Fruit fly (Drosophila melanogaster) whole organism, embryonic: ENCODE data around the gene Bap111.
A peak's percentile ranks its signal among the peaks of the same experiment; 100 is the strongest.

Experiments used
- B-H2 ChIP-seq: fragments of 200-800 bp; sonication (Bioruptor generic); optimal IDR thresholded peaks from 2 replicates; lab custom pipeline; 2018; ENCODE audit warnings: missing biosample characterization, mild to moderate bottlenecking, missing genetic modification characterization
- Bteb2 ChIP-seq: fragments of 200-800 bp; sonication (Bioruptor generic); optimal IDR thresholded peaks from 2 replicates; lab custom pipeline; 2016; ENCODE audit warnings: missing biosample characterization, missing genetic modification characterization
- CG10209 ChIP-seq: fragments of 200-800 bp; sonication (Bioruptor generic); optimal IDR thresholded peaks from 3 replicates; lab custom pipeline; 2017; ENCODE audit warnings: missing biosample characterization, mild to moderate bottlenecking, missing genetic modification characterization, missing genetic modification reagents
- CG10462 ChIP-seq: fragments of 200-800 bp; sonication (Bioruptor generic); optimal IDR thresholded peaks from 2 replicates; lab custom pipeline; 2016; ENCODE audit warnings: missing biosample characterization, missing genetic modification characterization
- CG11695 ChIP-seq: fragments of 200-800 bp; sonication (Bioruptor generic); IDR thresholded peaks from 3 replicates; pipeline ENCODE4 v1.3.6; 2022; ENCODE audit warnings: missing biosample characterization, missing genetic modification characterization
- CG12299 ChIP-seq: fragments of 200-800 bp; sonication (Bioruptor generic); optimal IDR thresholded peaks from 2 replicates; lab custom pipeline; 2018; ENCODE audit warnings: missing biosample characterization, mild to moderate bottlenecking, missing genetic modification characterization
- CG1233 ChIP-seq: fragments of 200-800 bp; sonication (Bioruptor generic); optimal IDR thresholded peaks from 4 replicates; lab custom pipeline; 2018; ENCODE audit warnings: missing biosample characterization, mild to moderate bottlenecking, missing genetic modification characterization
- CG14014 ChIP-seq: fragments of 200-800 bp; sonication (Bioruptor generic); IDR thresholded peaks from 2 replicates; pipeline ENCODE4 v1.3.6; 2022; ENCODE audit warnings: missing biosample characterization, missing genetic modification characterization
- CG14710 ChIP-seq: fragments of 200-800 bp; sonication (Bioruptor generic); optimal IDR thresholded peaks from 3 replicates; lab custom pipeline; 2019; ENCODE audit warnings: missing biosample characterization, mild to moderate bottlenecking, missing genetic modification characterization, moderate library complexity
- CG15696 ChIP-seq: fragments of 200-800 bp; sonication (Bioruptor generic); optimal IDR thresholded peaks from 2 replicates; lab custom pipeline; 2019; ENCODE audit warnings: missing biosample characterization, mild to moderate bottlenecking, missing genetic modification characterization, moderate library complexity
- CG16779 ChIP-seq: fragments of 200-800 bp; sonication (Bioruptor generic); IDR thresholded peaks from 2 replicates; pipeline ENCODE4 v1.3.6; 2022; ENCODE audit warnings: missing biosample characterization, missing genetic modification characterization
- CG1792 ChIP-seq: fragments of 200-800 bp; sonication (Bioruptor generic); optimal IDR thresholded peaks from 2 replicates; lab custom pipeline; 2016; ENCODE audit warnings: missing biosample characterization, missing genetic modification characterization
- CG1832 ChIP-seq: fragments of 200-800 bp; sonication (Bioruptor generic); optimal IDR thresholded peaks from 2 replicates; lab custom pipeline; 2017; ENCODE audit warnings: missing biosample characterization, mild to moderate bottlenecking, missing genetic modification characterization, inconsistent platforms
- CG2678 ChIP-seq: fragments of 200-800 bp; sonication (Bioruptor generic); optimal IDR thresholded peaks from 3 replicates; lab custom pipeline; 2019; ENCODE audit warnings: missing biosample characterization, mild to moderate bottlenecking, missing genetic modification characterization, moderate library complexity
- CG31365 ChIP-seq: fragments of 200-800 bp; sonication (Bioruptor generic); optimal IDR thresholded peaks from 2 replicates; lab custom pipeline; 2018; ENCODE audit warnings: missing biosample characterization, mild to moderate bottlenecking, missing genetic modification characterization
- CG32772 ChIP-seq: fragments of 200-800 bp; sonication (Bioruptor generic); IDR thresholded peaks from 2 replicates; pipeline ENCODE4 v1.3.6; 2022; ENCODE audit warnings: missing biosample characterization, missing genetic modification characterization
- CG34224 ChIP-seq: fragments of 200-800 bp; sonication (Bioruptor generic); IDR thresholded peaks from 3 replicates; pipeline ENCODE4 v1.3.6; 2022; ENCODE audit warnings: missing biosample characterization, missing genetic modification characterization; ENCODE audit not compliant: partially characterized antibody
- CG3847 ChIP-seq: fragments of 200-800 bp; sonication (Bioruptor generic); IDR thresholded peaks from 2 replicates; pipeline ENCODE4 v1.3.6; 2022; ENCODE audit warnings: missing biosample characterization, missing genetic modification characterization
- CG42726 ChIP-seq: fragments of 200-800 bp; sonication (Bioruptor generic); IDR thresholded peaks from 2 replicates; pipeline ENCODE4 v1.3.6; 2022; ENCODE audit warnings: missing biosample characterization, missing genetic modification characterization; ENCODE audit not compliant: partially characterized antibody
- CG4707 ChIP-seq: fragments of 200-800 bp; sonication (Bioruptor generic); optimal IDR thresholded peaks from 2 replicates; lab custom pipeline; 2018; ENCODE audit warnings: missing biosample characterization, mild to moderate bottlenecking, missing genetic modification characterization, moderate library complexity
- CG6813 ChIP-seq: fragments of 200-800 bp; sonication (Bioruptor generic); optimal IDR thresholded peaks from 2 replicates; lab custom pipeline; 2017; ENCODE audit warnings: missing biosample characterization, missing genetic modification characterization, mild to moderate bottlenecking, moderate library complexity, missing genetic modification reagents
- CG7987 ChIP-seq: fragments of 200-800 bp; sonication (Bioruptor generic); optimal IDR thresholded peaks from 2 replicates; lab custom pipeline; 2018; ENCODE audit warnings: missing biosample characterization, mild to moderate bottlenecking, missing genetic modification characterization, moderate library complexity
- Fer1 ChIP-seq: fragments of 200-800 bp; sonication (Bioruptor generic); optimal IDR thresholded peaks from 2 replicates; lab custom pipeline; 2017; ENCODE audit warnings: missing biosample characterization, mild to moderate bottlenecking, missing genetic modification characterization
- H15 ChIP-seq: fragments of 200-800 bp; sonication (Bioruptor generic); IDR thresholded peaks from 3 replicates; pipeline ENCODE4 v1.3.6; 2022; ENCODE audit warnings: missing biosample characterization, missing genetic modification characterization
- HLH54F ChIP-seq: fragments of 200-800 bp; sonication (Bioruptor generic); optimal IDR thresholded peaks from 3 replicates; lab custom pipeline; 2016; ENCODE audit warnings: missing biosample characterization, missing genetic modification characterization
- Hey ChIP-seq: fragments of 200-800 bp; sonication (Bioruptor generic); optimal IDR thresholded peaks from 3 replicates; lab custom pipeline; 2018; ENCODE audit warnings: missing biosample characterization, mild to moderate bottlenecking, missing genetic modification characterization
- MBD-R2 ChIP-seq: fragments of 200-800 bp; sonication (Bioruptor generic); IDR thresholded peaks from 2 replicates; pipeline ENCODE4 v1.3.6; 2022; ENCODE audit warnings: missing biosample characterization, missing genetic modification characterization
- Mrtf ChIP-seq: fragments of 200-800 bp; sonication (Bioruptor generic); IDR thresholded peaks from 3 replicates; pipeline ENCODE4 v1.3.6; 2022; ENCODE audit warnings: missing biosample characterization, missing genetic modification characterization
- Poxn ChIP-seq: fragments of 200-800 bp; sonication (Bioruptor generic); IDR thresholded peaks from 2 replicates; pipeline ENCODE4 v1.3.6; 2022; ENCODE audit warnings: missing biosample characterization, missing genetic modification characterization
- YL-1 ChIP-seq: fragments of 200-800 bp; sonication (Bioruptor generic); optimal IDR thresholded peaks from 3 replicates; lab custom pipeline; 2017; ENCODE audit warnings: missing biosample characterization, mild to moderate bottlenecking, missing genetic modification characterization
- amos ChIP-seq: fragments of 200-800 bp; sonication (Bioruptor generic); IDR thresholded peaks from 2 replicates; pipeline ENCODE4 v1.3.6; 2022; ENCODE audit warnings: missing biosample characterization, missing genetic modification characterization; ENCODE audit not compliant: partially characterized antibody
- chm ChIP-seq: fragments of 200-800 bp; sonication (Bioruptor generic); IDR thresholded peaks from 2 replicates; pipeline ENCODE4 v1.3.6; 2022; ENCODE audit warnings: missing biosample characterization, missing genetic modification characterization
- ewg ChIP-seq: fragments of 200-800 bp; sonication (Bioruptor generic); optimal IDR thresholded peaks from 3 replicates; lab custom pipeline; 2017; ENCODE audit warnings: mild to moderate bottlenecking, missing biosample characterization, missing genetic modification reagents, missing genetic modification characterization
- fd64A ChIP-seq: fragments of 200-800 bp; sonication (Bioruptor generic); optimal IDR thresholded peaks from 3 replicates; lab custom pipeline; 2018; ENCODE audit warnings: missing biosample characterization, mild to moderate bottlenecking, missing genetic modification characterization
- gt ChIP-seq: fragments of 200-800 bp; sonication (Bioruptor generic); IDR thresholded peaks from 2 replicates; pipeline ENCODE4 v1.3.6; 2022; ENCODE audit warnings: missing biosample characterization, missing genetic modification characterization
- ham ChIP-seq: fragments of 200-800 bp; sonication (Bioruptor generic); IDR thresholded peaks from 2 replicates; pipeline ENCODE4 v1.3.6; 2022; ENCODE audit warnings: missing biosample characterization, missing genetic modification characterization
- hb ChIP-seq: fragments of 200-800 bp; sonication (Bioruptor generic); IDR thresholded peaks from 3 replicates; pipeline ENCODE4 v1.3.6; 2022; ENCODE audit warnings: missing biosample characterization, missing genetic modification characterization; ENCODE audit not compliant: partially characterized antibody
- ind ChIP-seq: fragments of 200-800 bp; sonication (Bioruptor generic); optimal IDR thresholded peaks from 3 replicates; lab custom pipeline; 2016; ENCODE audit warnings: missing biosample characterization, missing genetic modification characterization
- lmd ChIP-seq: fragments of 200-800 bp; sonication (Bioruptor generic); IDR thresholded peaks from 2 replicates; pipeline ENCODE4 v1.3.6; 2022; ENCODE audit warnings: missing biosample characterization, missing genetic modification characterization
- luna ChIP-seq: fragments of 200-800 bp; sonication (Bioruptor generic); optimal IDR thresholded peaks from 2 replicates; lab custom pipeline; 2016; ENCODE audit warnings: missing biosample characterization, missing genetic modification characterization
- nmo ChIP-seq: fragments of 200-800 bp; sonication (Bioruptor generic); optimal IDR thresholded peaks from 2 replicates; lab custom pipeline; 2018; ENCODE audit warnings: missing biosample characterization, mild to moderate bottlenecking, missing genetic modification characterization, moderate library complexity
- phol ChIP-seq: fragments of 200-800 bp; sonication (Bioruptor generic); optimal IDR thresholded peaks from 3 replicates; lab custom pipeline; 2018; ENCODE audit warnings: missing biosample characterization, mild to moderate bottlenecking, missing genetic modification characterization, moderate library complexity
- pzg ChIP-seq: fragments of 200-800 bp; sonication (Bioruptor generic); optimal IDR thresholded peaks from 3 replicates; lab custom pipeline; 2018; ENCODE audit warnings: missing biosample characterization, mild to moderate bottlenecking, missing genetic modification characterization, moderate library complexity
- slou ChIP-seq: fragments of 200-800 bp; sonication (Bioruptor generic); optimal IDR thresholded peaks from 3 replicates; lab custom pipeline; 2016; ENCODE audit warnings: missing biosample characterization, missing genetic modification characterization
- slp2 ChIP-seq: fragments of 200-800 bp; sonication (Bioruptor generic); optimal IDR thresholded peaks from 2 replicates; lab custom pipeline; 2016; ENCODE audit warnings: missing biosample characterization, missing genetic modification characterization
- sr ChIP-seq: fragments of 200-800 bp; sonication (Bioruptor generic); IDR thresholded peaks from 3 replicates; pipeline ENCODE4 v1.3.6; 2022; ENCODE audit warnings: missing biosample characterization, missing genetic modification characterization
- tna ChIP-seq: fragments of 200-800 bp; sonication (Bioruptor generic); IDR thresholded peaks from 2 replicates; pipeline ENCODE4 v1.3.6; 2022; ENCODE audit warnings: missing biosample characterization, missing genetic modification characterization; ENCODE audit not compliant: partially characterized antibody
- ttk ChIP-seq: fragments of 200-800 bp; sonication (Bioruptor generic); IDR thresholded peaks from 2 replicates; pipeline ENCODE4 v2.1.2; 2022; ENCODE audit warnings: missing biosample characterization, missing genetic modification characterization
- tup ChIP-seq: fragments of 200-800 bp; sonication (Bioruptor generic); optimal IDR thresholded peaks from 2 replicates; lab custom pipeline; 2016; ENCODE audit warnings: missing biosample characterization, mild to moderate bottlenecking, missing genetic modification characterization, moderate library complexity
- vvl ChIP-seq: fragments of 200-800 bp; sonication (Bioruptor generic); IDR thresholded peaks from 2 replicates; pipeline ENCODE4 v1.3.6; 2022; ENCODE audit warnings: missing biosample characterization, missing genetic modification characterization
- wor ChIP-seq: fragments of 200-800 bp; sonication (Bioruptor generic); IDR thresholded peaks from 2 replicates; pipeline ENCODE4 v1.3.6; 2022; ENCODE audit warnings: missing biosample characterization, missing genetic modification characterization
- zfh1 ChIP-seq: fragments of 200-800 bp; sonication (Bioruptor generic); IDR thresholded peaks from 3 replicates; pipeline ENCODE4 v1.3.6; 2022; ENCODE audit warnings: missing biosample characterization, missing genetic modification characterization

Gene Bap111

DNA sequence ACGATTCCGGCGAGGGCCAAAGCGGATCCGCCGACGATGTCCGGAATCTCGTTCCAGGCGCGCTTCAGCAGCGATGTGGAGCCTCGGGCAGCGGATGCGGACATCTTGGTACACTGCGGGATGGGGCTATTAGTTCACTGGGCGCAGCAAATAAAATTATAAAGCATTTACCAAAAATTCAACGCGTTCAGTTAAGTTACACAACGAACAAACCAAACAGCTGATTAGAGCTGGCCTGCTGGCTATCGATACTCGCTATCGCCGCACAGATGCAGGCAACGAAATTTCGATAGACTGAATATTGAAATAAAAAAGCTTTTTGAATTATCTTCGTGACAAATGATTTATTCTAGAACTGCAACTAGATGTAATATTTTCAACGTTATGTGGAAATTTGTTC is 10.6 kb downstream of the Bap111 start, which contains the start of gene NdufA3 (continued):
- no peak for TF ChIP-seq lmd (GFP tag; lab: Robert Waterston, UW)
- peak; percentile 82 for TF ChIP-seq MBD-R2
- no peak for TF ChIP-seq Bteb2 (GFP tag; lab: Kevin White, UChicago)
- TF ChIP-seq CG34224 (GFP tag; lab: Robert Waterston, UW): peak; percentile 86; the same call in 2 of the 3 replicates
- no peak for TF ChIP-seq H15 (GFP tag; lab: Robert Waterston, UW)
- no peak for TF ChIP-seq chm (GFP tag; lab: Robert Waterston, UW)
- no peak for TF ChIP-seq vvl
- no peak for TF ChIP-seq wor (GFP tag; lab: Robert Waterston, UW)
- TF ChIP-seq CG1792 (GFP tag; lab: Kevin White, UChicago): no peak
- TF ChIP-seq CG42726 (GFP tag; lab: Robert Waterston, UW): peak; percentile 73; the same call in 1 of the 2 replicates
- TF ChIP-seq CG10209: no peak
- TF ChIP-seq ind (GFP tag; lab: Kevin White, UChicago): no peak
- no peak for TF ChIP-seq Poxn (GFP tag; lab: Robert Waterston, UW)
- no peak for TF ChIP-seq Mrtf
- TF ChIP-seq ttk (GFP tag; lab: Robert Waterston, UW): no peak
- no peak for TF ChIP-seq B-H2 (GFP tag; lab: Kevin White, UChicago)
- TF ChIP-seq nmo (GFP tag; lab: Kevin White, UChicago): peak; percentile 5
- TF ChIP-seq CG11695 (GFP tag; lab: Robert Waterston, UW): no peak
- TF ChIP-seq tup: no peak
- no peak for TF ChIP-seq slou (GFP tag; lab: Kevin White, UChicago)
- peak; percentile 81 for TF ChIP-seq hb (GFP tag; lab: Robert Waterston, UW)
- no peak for TF ChIP-seq CG31365 (tag; lab: Kevin White, UChicago)
- no peak for TF ChIP-seq CG14014 (GFP tag; lab: Robert Waterston, UW)
- no peak for TF ChIP-seq CG1832 (GFP tag; lab: Kevin White, UChicago)
- TF ChIP-seq YL-1 (GFP tag; lab: Kevin White, UChicago): peak; percentile 56
- TF ChIP-seq ham: no peak
- no peak for TF ChIP-seq CG32772 (GFP tag; lab: Robert Waterston, UW)
- TF ChIP-seq CG7987 (GFP tag; lab: Kevin White, UChicago): no peak
- no peak for TF ChIP-seq sr (GFP tag; lab: Robert Waterston, UW)
- TF ChIP-seq amos (GFP tag; lab: Robert Waterston, UW): peak; percentile 89
- no peak for TF ChIP-seq CG15696
- no peak for TF ChIP-seq zfh1 (GFP tag; lab: Robert Waterston, UW)
- TF ChIP-seq luna (GFP tag; lab: Kevin White, UChicago): no peak
- TF ChIP-seq CG12299: no peak
- no peak for TF ChIP-seq CG2678 (tag; lab: Kevin White, UChicago)
- no peak for TF ChIP-seq CG6813 (GFP tag; lab: Kevin White, UChicago)
- TF ChIP-seq Hey: no peak
- TF ChIP-seq CG1233 (GFP tag; lab: Kevin White, UChicago): no peak
- TF ChIP-seq slp2 (GFP tag; lab: Kevin White, UChicago): no peak
- TF ChIP-seq CG3847 (GFP tag; lab: Robert Waterston, UW): 0 out of 2 replicates have a peak, but pooled peaks have one; percentile 5
- no peak for TF ChIP-seq CG10462
- no peak for TF ChIP-seq CG14710
- no peak for TF ChIP-seq gt (GFP tag; lab: Robert Waterston, UW)
- TF ChIP-seq tna (GFP tag; lab: Robert Waterston, UW): peak; percentile 71
- no peak for TF ChIP-seq CG4707 (GFP tag; lab: Kevin White, UChicago)
- TF ChIP-seq Fer1 (GFP tag; lab: Kevin White, UChicago): no peak
- no peak for TF ChIP-seq HLH54F (GFP tag; lab: Kevin White, UChicago)
- peak; percentile 62 for TF ChIP-seq pzg (GFP tag; lab: Kevin White, UChicago)
- no peak for TF ChIP-seq CG16779
- no peak for TF ChIP-seq fd64A
- no peak for TF ChIP-seq ewg (GFP tag; lab: Kevin White, UChicago)
- no peak for TF ChIP-seq phol (tag; lab: Kevin White, UChicago)
